Worm (Caenorhabditis elegans) whole organism, young adult: ENCODE measurements around the gene Y53G8AM.8.

Experiments used
- B0261.1 ChIP-seq: sonication (generic microtip); optimal IDR thresholded peaks from 2 replicates; lab custom pipeline; 2016; ENCODE audit warnings: mild to moderate bottlenecking, missing genetic modification characterization, moderate library complexity, missing compliant biosample characterization
- D2030.7 ChIP-seq: fragments of 200-800 bp; sonication (Bioruptor generic); IDR thresholded peaks from 2 replicates; pipeline ENCODE4 v1.3.6; 2022; ENCODE audit warnings: missing genetic modification reagents, missing genetic modification characterization, missing compliant biosample characterization
- F10E7.11 ChIP-seq: sonication (generic microtip); optimal IDR thresholded peaks from 2 replicates; lab custom pipeline; 2017; ENCODE audit warnings: mild to moderate bottlenecking, missing genetic modification characterization, moderate library complexity, missing compliant biosample characterization
- atf-7 ChIP-seq: sonication (generic microtip); optimal IDR thresholded peaks from 2 replicates; lab custom pipeline; 2017; ENCODE audit warnings: mild to moderate bottlenecking, missing genetic modification characterization, missing compliant biosample characterization
- bed-2 ChIP-seq: fragments of 200-800 bp; sonication (Bioruptor generic); IDR thresholded peaks from 2 replicates; pipeline ENCODE4 v1.3.6; 2022; ENCODE audit warnings: missing genetic modification reagents, missing genetic modification characterization, missing compliant biosample characterization
- ceh-27 ChIP-seq: fragments of 200-800 bp; sonication (Bioruptor generic); optimal IDR thresholded peaks from 2 replicates; lab custom pipeline; 2018; ENCODE audit warnings: mild to moderate bottlenecking, missing genetic modification characterization, moderate library complexity, missing compliant biosample characterization
- efl-1 ChIP-seq: fragments of 150-350 bp; optimal IDR thresholded peaks from 2 replicates; lab custom pipeline; 2014; ENCODE audit warnings: missing biosample characterization, missing genetic modification reagents, missing genetic modification characterization
- lin-54 ChIP-seq: fragments of 200-800 bp; sonication (Bioruptor generic); optimal IDR thresholded peaks from 2 replicates; lab custom pipeline; 2018; ENCODE audit warnings: mild to moderate bottlenecking, missing genetic modification characterization, missing compliant biosample characterization
- mcd-1 ChIP-seq: fragments of 200-800 bp; sonication (Bioruptor generic); IDR thresholded peaks from 2 replicates; pipeline ENCODE4 v1.3.6; 2022; ENCODE audit warnings: missing genetic modification reagents, missing genetic modification characterization, missing compliant biosample characterization
- nfya-1 ChIP-seq: sonication (generic microtip); optimal IDR thresholded peaks from 2 replicates; lab custom pipeline; 2017; ENCODE audit warnings: antibody characterized with exemption, missing compliant biosample characterization, missing genetic modification characterization, borderline replicate concordance; ENCODE audit not compliant: insufficient read depth
- ztf-22 ChIP-seq: fragments of 200-800 bp; sonication (Bioruptor generic); optimal IDR thresholded peaks from 2 replicates; lab custom pipeline; 2018; ENCODE audit warnings: mild to moderate bottlenecking, missing genetic modification characterization, moderate library complexity, missing compliant biosample characterization

ce11 chrIII:3304554-3304953 lies 26.0 kb upstream of the Y53G8AM.8 start:
- TF ChIP-seq D2030.7 (GFP tag; lab: Robert Waterston, UW), result no peak
- no peak for TF ChIP-seq ceh-27 (GFP tag; lab: Kevin White, UChicago)
- TF ChIP-seq ztf-22 (GFP tag; lab: Kevin White, UChicago), result no peak
- no peak for TF ChIP-seq efl-1 (GFP tag; lab: Kevin White, UChicago)
- TF ChIP-seq B0261.1 (tag; lab: Kevin White, UChicago), result no peak
- no peak for TF ChIP-seq atf-7 (tag; lab: Kevin White, UChicago)
- no peak for TF ChIP-seq mcd-1
- no peak for TF ChIP-seq nfya-1
- no peak for TF ChIP-seq lin-54 (GFP tag; lab: Kevin White, UChicago)
- TF ChIP-seq bed-2, result no peak
- TF ChIP-seq F10E7.11, result no peak
